Worm (Caenorhabditis elegans) whole organism, L4 larva: ENCODE data around the gene ctsa-3.1.

Experiments
- D1046.2 ChIP-seq: fragments of 200-800 bp; sonication (Bioruptor generic); IDR thresholded peaks from 2 replicates; pipeline ENCODE4 v1.3.6; 2022; ENCODE audit warnings: missing genetic modification characterization, missing compliant biosample characterization
- R02D3.7 ChIP-seq: fragments of 150-350 bp; sonication (generic microtip); optimal IDR thresholded peaks from 3 replicates; lab custom pipeline; 2014; ENCODE audit warnings: missing biosample characterization, missing genetic modification characterization
- Y75B8A.6 ChIP-seq: fragments of 200-800 bp; sonication (Bioruptor generic); IDR thresholded peaks from 2 replicates; pipeline ENCODE4 v1.3.6; 2022; ENCODE audit warnings: missing genetic modification reagents, missing genetic modification characterization, missing compliant biosample characterization
- ZK546.5 ChIP-seq, 2 experiments: sonication (generic microtip); optimal IDR thresholded peaks; 2 replicates each; lab custom pipeline; 2017; ENCODE audit warnings: missing biosample characterization in 2 of 2, missing genetic modification characterization in 2 of 2
- aha-1 ChIP-seq: fragments of 150-350 bp; peaks from one replicate; lab custom pipeline; 2014; ENCODE audit warnings: missing biosample characterization, missing genetic modification characterization
- ceh-32 ChIP-seq: sonication (generic microtip); optimal IDR thresholded peaks from 2 replicates; lab custom pipeline; 2016; ENCODE audit warnings: mild to moderate bottlenecking, missing genetic modification characterization, missing compliant biosample characterization; ENCODE audit not compliant: poor library complexity
- daf-19 ChIP-seq: fragments of 200-800 bp; sonication (Bioruptor generic); conservative IDR thresholded peaks from 2 replicates; pipeline ENCODE4 v1.3.6; 2022; ENCODE audit warnings: missing genetic modification characterization, missing compliant biosample characterization
- dmd-8 ChIP-seq: fragments of 200-800 bp; sonication (Bioruptor generic); IDR thresholded peaks from 2 replicates; pipeline ENCODE4 v1.3.6; 2022; ENCODE audit warnings: missing genetic modification characterization, missing compliant biosample characterization
- dmd-9 ChIP-seq: fragments of 200-800 bp; sonication (Bioruptor generic); IDR thresholded peaks from 2 replicates; pipeline ENCODE4 v1.3.6; 2022; ENCODE audit warnings: missing genetic modification reagents, missing genetic modification characterization, missing compliant biosample characterization
- dve-1 ChIP-seq: sonication (generic microtip); optimal IDR thresholded peaks from 2 replicates; lab custom pipeline; 2017; ENCODE audit warnings: antibody characterized with exemption, mild to moderate bottlenecking, missing genetic modification characterization, missing compliant biosample characterization; ENCODE audit not compliant: insufficient read depth
- egl-27 ChIP-seq: sonication (generic microtip); optimal IDR thresholded peaks from 3 replicates; lab custom pipeline; 2017; ENCODE audit warnings: missing biosample characterization, missing genetic modification reagents, missing genetic modification characterization
- hif-1 ChIP-seq, 2 experiments: sonication (generic microtip); optimal IDR thresholded peaks; 2 replicates each; lab custom pipeline; 2016 to 2017; ENCODE audit warnings: missing compliant biosample characterization in 2 of 2, missing genetic modification characterization in 2 of 2, missing genetic modification reagents in 2 of 2, missing genotype in 2 of 2, mild to moderate bottlenecking in 1 of 2
- hlh-30 ChIP-seq: sonication (generic microtip); optimal IDR thresholded peaks from 2 replicates; lab custom pipeline; 2017; ENCODE audit warnings: antibody characterized with exemption, mild to moderate bottlenecking, missing genetic modification characterization, missing compliant biosample characterization; ENCODE audit not compliant: insufficient read depth
- lin-1 ChIP-seq: fragments of 200-800 bp; sonication (Bioruptor generic); IDR thresholded peaks from 2 replicates; pipeline ENCODE4 v1.3.6; 2022; ENCODE audit warnings: missing genetic modification reagents, missing genetic modification characterization, missing compliant biosample characterization
- lin-13 ChIP-seq: fragments of 150-350 bp; optimal IDR thresholded peaks from 2 replicates; lab custom pipeline; 2014; ENCODE audit warnings: missing biosample characterization, missing genetic modification reagents, missing genetic modification characterization
- lin-38 ChIP-seq: fragments of 200-800 bp; sonication (Bioruptor generic); IDR thresholded peaks from 2 replicates; pipeline ENCODE4 v1.3.6; 2022; ENCODE audit warnings: missing genetic modification reagents, missing genetic modification characterization, missing compliant biosample characterization
- lin-39 ChIP-seq: fragments of 150-350 bp; optimal IDR thresholded peaks from 2 replicates; lab custom pipeline; 2014; ENCODE audit warnings: missing biosample characterization, missing genetic modification reagents, missing genetic modification characterization
- lir-3 ChIP-seq: sonication (generic microtip); optimal IDR thresholded peaks from 2 replicates; lab custom pipeline; 2016; ENCODE audit warnings: mild to moderate bottlenecking, missing genetic modification characterization, missing compliant biosample characterization
- lsy-2 ChIP-seq, 2 experiments: fragments of 150-350 bp in 1 of 2; sonication (generic microtip) in 1 of 2; optimal IDR thresholded peaks; 2 replicates each; lab custom pipeline; 2014 to 2017; ENCODE audit warnings: missing biosample characterization in 2 of 2, missing genetic modification characterization in 2 of 2
- madf-9 ChIP-seq: fragments of 200-800 bp; sonication (Bioruptor generic); conservative IDR thresholded peaks from 2 replicates; pipeline ENCODE4 v1.3.6; 2022; ENCODE audit warnings: missing genetic modification reagents, missing genetic modification characterization, missing compliant biosample characterization
- mxl-2 ChIP-seq: fragments of 200-800 bp; sonication (Bioruptor generic); conservative IDR thresholded peaks from 2 replicates; pipeline ENCODE4 v1.3.6; 2022; ENCODE audit warnings: missing genetic modification reagents, missing genetic modification characterization, missing compliant biosample characterization
- mxl-3 ChIP-seq: fragments of 200-800 bp; sonication (Bioruptor generic); optimal IDR thresholded peaks from 2 replicates; lab custom pipeline; 2018; ENCODE audit warnings: mild to moderate bottlenecking, missing genetic modification characterization, missing compliant biosample characterization
- nhr-102 ChIP-seq: sonication (generic microtip); optimal IDR thresholded peaks from 2 replicates; lab custom pipeline; 2016; ENCODE audit warnings: mild to moderate bottlenecking, missing genetic modification characterization, moderate library complexity, missing compliant biosample characterization
- nhr-111 ChIP-seq: fragments of 200-800 bp; sonication (Bioruptor generic); optimal IDR thresholded peaks from 2 replicates; lab custom pipeline; 2018; ENCODE audit warnings: mild to moderate bottlenecking, missing genetic modification characterization, missing compliant biosample characterization
- nhr-42 ChIP-seq: fragments of 200-800 bp; sonication (Bioruptor generic); IDR thresholded peaks from 2 replicates; pipeline ENCODE4 v1.3.6; 2022; ENCODE audit warnings: missing genetic modification characterization, missing compliant biosample characterization
- nhr-77 ChIP-seq: fragments of 150-350 bp; optimal IDR thresholded peaks from 2 replicates; lab custom pipeline; 2014; ENCODE audit warnings: missing biosample characterization, missing genetic modification characterization
- pha-4 ChIP-seq, 2 experiments: fragments of 150-350 bp in 1 of 2; fragments of 200-800 bp in 1 of 2; sonication (Bioruptor generic) in 1 of 2; IDR thresholded peaks in 1 of 2; optimal IDR thresholded peaks in 1 of 2; 2 replicates each; pipeline versions ENCODE4 v1.3.6 to Lab custom; 2014 to 2022; ENCODE audit warnings: missing genetic modification characterization in 2 of 2, missing genetic modification reagents in 2 of 2, missing biosample characterization in 1 of 2, missing compliant biosample characterization in 1 of 2
- php-3 ChIP-seq: fragments of 200-800 bp; sonication (Bioruptor generic); IDR thresholded peaks from 2 replicates; pipeline ENCODE4 v1.3.6; 2022; ENCODE audit warnings: missing genetic modification reagents, missing genetic modification characterization, missing compliant biosample characterization
- pqm-1 ChIP-seq: sonication (generic microtip); optimal IDR thresholded peaks from 2 replicates; lab custom pipeline; 2017; ENCODE audit warnings: missing biosample characterization, missing genetic modification characterization
- sdz-12 ChIP-seq: fragments of 200-800 bp; sonication (Bioruptor generic); optimal IDR thresholded peaks from 2 replicates; lab custom pipeline; 2018; ENCODE audit warnings: mild to moderate bottlenecking, missing genetic modification characterization, missing compliant biosample characterization
- tra-1 ChIP-seq: fragments of 200-800 bp; sonication (Bioruptor generic); IDR thresholded peaks from 2 replicates; pipeline ENCODE4 v1.3.6; 2022; ENCODE audit warnings: missing genetic modification reagents, missing genetic modification characterization, missing compliant biosample characterization
- unc-62 ChIP-seq, 3 experiments: fragments of 150-350 bp in 1 of 3; sonication (generic microtip); optimal IDR thresholded peaks in 2 of 3; peaks in 1 of 3; 1 replicate in 1 of 3; 2 replicates in 2 of 3; lab custom pipeline; 2014 to 2017; ENCODE audit warnings: missing biosample characterization in 3 of 3, missing genetic modification characterization in 3 of 3, missing genetic modification reagents in 3 of 3, missing genotype in 1 of 3
- zag-1 ChIP-seq: fragments of 150-350 bp; optimal IDR thresholded peaks from 2 replicates; lab custom pipeline; 2014; ENCODE audit warnings: missing biosample characterization, missing genetic modification characterization
- zfp-2 ChIP-seq: sonication (generic microtip); optimal IDR thresholded peaks from 2 replicates; lab custom pipeline; 2016; ENCODE audit warnings: mild to moderate bottlenecking, missing genetic modification characterization, missing compliant biosample characterization
- zfp-3 ChIP-seq: fragments of 200-800 bp; sonication (Bioruptor generic); conservative IDR thresholded peaks from 2 replicates; pipeline ENCODE4 v1.3.6; 2022; ENCODE audit warnings: missing genetic modification reagents, missing genetic modification characterization, missing compliant biosample characterization
- zip-11 ChIP-seq: fragments of 200-800 bp; sonication (Bioruptor generic); IDR thresholded peaks from 2 replicates; pipeline ENCODE4 v1.3.6; 2022; ENCODE audit warnings: missing genetic modification characterization, missing compliant biosample characterization
- ztf-7 ChIP-seq: fragments of 150-350 bp; optimal IDR thresholded peaks from 2 replicates; lab custom pipeline; 2014; ENCODE audit warnings: missing biosample characterization, missing genetic modification characterization

The ctsa-3.1 gene

DNA sequence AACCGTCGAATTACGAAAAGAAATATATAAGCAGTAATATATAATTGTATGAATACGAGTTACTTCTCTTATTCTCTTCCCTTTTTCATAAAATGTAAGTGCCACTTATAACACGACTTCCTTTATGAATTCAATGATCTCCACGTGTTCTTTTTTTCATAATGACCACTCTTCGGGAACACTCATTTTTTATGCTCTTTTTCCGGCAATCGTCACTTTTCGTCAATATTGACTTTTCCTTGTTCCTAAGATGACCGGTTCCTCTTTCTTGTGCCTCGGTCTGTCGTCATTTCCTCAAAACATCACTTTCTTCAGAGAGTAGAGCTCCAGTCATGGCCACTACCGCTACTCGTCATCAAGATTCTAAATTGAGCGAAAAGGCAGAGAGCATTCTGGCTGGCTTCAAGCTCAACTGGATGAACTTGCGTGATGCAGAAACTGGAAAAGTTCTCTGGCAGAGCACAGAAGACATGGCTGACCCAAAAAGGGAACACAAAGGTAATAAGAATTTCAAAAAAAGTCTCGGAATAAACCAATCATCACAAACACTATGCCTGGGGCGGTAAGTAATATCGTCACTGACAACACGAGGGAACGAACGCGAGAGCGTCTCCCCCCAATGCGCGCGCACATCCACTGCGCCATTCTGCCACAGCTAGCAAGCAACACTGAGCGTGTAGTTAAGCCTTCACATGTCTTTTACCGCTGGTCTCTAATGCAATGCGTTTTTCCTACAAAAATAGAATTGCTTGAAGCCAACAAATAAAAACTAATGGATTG lies 49.0 kb upstream of the ctsa-3.1 start, which contains the start of gene pdl-1 (continued):
- TF ChIP-seq ceh-32 (tag; lab: Kevin White, UChicago) (peak; percentile 51), lin-1 (GFP tag; lab: Robert Waterston, UW) (peak; percentile 94), mxl-3 (GFP tag; lab: Kevin White, UChicago) (peak; percentile 53), lin-38 (GFP tag; lab: Robert Waterston, UW) (peak; percentile 87), ZK546.5 (tag; optimal IDR thresholded peaks at IDR 0.05; lab: Kevin White, UChicago) (no peak), nhr-42 (GFP tag; lab: Robert Waterston, UW) (peak; percentile 69; the same call in 1 of the 2 replicates), egl-27 (tag; lab: Kevin White, UChicago) (no peak), php-3 (GFP tag; lab: Robert Waterston, UW) (peak; percentile 80), nhr-102 (tag; lab: Kevin White, UChicago) (peak; percentile 76), hif-1 (tag; optimal IDR thresholded peaks at IDR 0.05; lab: Kevin White, UChicago) (peak in 1 of 2 experiments; percentile 69), mxl-2 (GFP tag; lab: Robert Waterston, UW) (no peak; the same call in 1 of the 2 replicates), lir-3 (tag; lab: Kevin White, UChicago) (peak; percentile 94), pqm-1 (tag; lab: Kevin White, UChicago) (no peak), tra-1 (GFP tag; lab: Robert Waterston, UW) (peak; percentile 82), zip-11 (GFP tag; lab: Robert Waterston, UW) (peak; percentile 55; the same call in 1 of the 2 replicates), lin-13 (GFP tag; lab: Kevin White, UChicago) (peak; percentile 62)

DNA sequence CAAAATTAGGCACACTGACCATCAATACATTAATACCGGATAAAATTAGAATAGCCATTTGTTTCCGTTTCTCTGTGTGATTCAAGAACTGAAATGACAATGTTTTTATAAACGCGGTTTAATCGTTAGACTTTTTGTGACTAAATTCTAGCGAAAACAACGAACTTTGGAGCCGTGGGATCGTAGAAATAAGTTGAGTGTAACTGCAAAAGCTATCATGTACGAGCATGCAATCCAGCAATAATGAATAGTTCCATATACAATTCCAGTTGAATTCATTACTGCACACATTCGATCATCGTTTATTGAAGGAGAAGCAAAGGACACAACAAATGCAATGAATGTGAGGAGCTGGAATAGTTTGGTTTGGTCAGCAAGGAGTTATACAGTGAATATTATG lies 46.5 kb upstream of the ctsa-3.1 start:
- TF ChIP-seq unc-62 (GFP tag; optimal IDR thresholded peaks at IDR 0.05 in 1 of 2; lab: Kevin White, UChicago) (peak in 1 of 2 experiments; percentile 97), unc-62 (tag; optimal IDR thresholded peaks at IDR 0.05; lab: Kevin White, UChicago) (no peak), nhr-111 (GFP tag; lab: Kevin White, UChicago) (no peak), lin-38 (GFP tag; lab: Robert Waterston, UW) (no peak), aha-1 (tag; lab: Kevin White, UChicago) (peak; percentile 26)

DNA sequence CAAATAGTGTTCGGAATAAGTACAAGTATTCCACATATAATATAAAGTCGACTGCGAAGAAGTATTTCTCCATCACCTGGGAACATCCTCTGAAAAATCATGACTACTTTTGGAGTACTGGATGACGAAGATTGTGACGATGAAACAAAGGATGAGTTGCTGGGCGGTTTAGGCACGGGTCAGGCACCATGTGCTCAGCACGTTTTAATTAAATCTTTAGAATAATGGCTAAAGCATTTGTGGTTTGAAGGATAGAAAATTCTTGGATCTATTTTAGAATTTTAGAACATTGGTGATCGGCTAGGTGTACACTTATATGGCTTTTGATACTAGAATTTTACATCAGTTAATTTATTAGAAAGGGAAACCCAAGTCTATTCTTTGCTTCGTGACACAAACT lies 45.5 kb upstream of the ctsa-3.1 start, which contains the start of gene C27H5.6:
TSS of gene C27H5.6 (minus strand) at position 101 of the 400 bp plus-strand sequence.
- TF ChIP-seq nhr-77 (tag; lab: Kevin White, UChicago) (no peak), zag-1 (tag; lab: Kevin White, UChicago) (no peak), dmd-8 (no peak), D1046.2 (GFP tag; lab: Robert Waterston, UW) (no peak), lin-13 (GFP tag; lab: Kevin White, UChicago) (no peak), sdz-12 (GFP tag; lab: Kevin White, UChicago) (no peak), madf-9 (no peak), dve-1 (no peak), lsy-2 (tag; optimal IDR thresholded peaks at IDR 0.05; lab: Kevin White, UChicago) (no peak), Y75B8A.6 (GFP tag; lab: Robert Waterston, UW) (no peak), daf-19 (GFP tag; lab: Robert Waterston, UW) (no peak), ztf-7 (tag; lab: Kevin White, UChicago) (no peak), dmd-9 (GFP tag; lab: Robert Waterston, UW) (no peak), hlh-30 (tag; lab: Kevin White, UChicago) (no peak), zfp-2 (tag; lab: Kevin White, UChicago) (no peak), R02D3.7 (tag; lab: Kevin White, UChicago) (no peak), lin-39 (tag; lab: Kevin White, UChicago) (no peak), pha-4 (GFP tag; IDR thresholded peaks at IDR 0.05; lab: Robert Waterston, UW) (no peak), pha-4 (tag; optimal IDR thresholded peaks at IDR 0.05; lab: Kevin White, UChicago) (no peak), zfp-3 (GFP tag; lab: Robert Waterston, UW) (no peak), lin-38 (GFP tag; lab: Robert Waterston, UW) (no peak)
- TF ChIP-seq, all 104 proteins: peak for 0
